Worm (Caenorhabditis elegans) whole organism, L2 larva: ENCODE results near the gene lag-2.

Experiments used
- C34F6.9 ChIP-seq: fragments of 150-350 bp; optimal IDR thresholded peaks from 2 replicates; lab custom pipeline; 2014; ENCODE audit warnings: missing biosample characterization, missing genetic modification characterization
- egl-27 ChIP-seq: sonication (generic microtip); optimal IDR thresholded peaks from 3 replicates; lab custom pipeline; 2017; ENCODE audit warnings: missing biosample characterization, missing genetic modification reagents, missing genetic modification characterization
- lin-11 ChIP-seq: fragments of 150-350 bp; sonication (generic microtip); optimal IDR thresholded peaks from 2 replicates; lab custom pipeline; 2014; ENCODE audit warnings: missing biosample characterization, missing genetic modification characterization, inconsistent platforms, mixed read lengths
- lin-39 ChIP-seq: fragments of 150-350 bp; optimal IDR thresholded peaks from 2 replicates; lab custom pipeline; 2014; ENCODE audit warnings: missing biosample characterization, missing genetic modification reagents, missing genetic modification characterization
- lsy-2 ChIP-seq, 2 experiments: fragments of 150-350 bp in 1 of 2; sonication (generic microtip) in 1 of 2; optimal IDR thresholded peaks; 2 replicates each; lab custom pipeline; 2014 to 2017; ENCODE audit warnings: missing biosample characterization in 2 of 2, missing genetic modification characterization in 2 of 2
- nhr-11 ChIP-seq: fragments of 150-350 bp; optimal IDR thresholded peaks from 2 replicates; lab custom pipeline; 2014; ENCODE audit warnings: missing biosample characterization, missing genetic modification characterization
- nhr-12 ChIP-seq: fragments of 150-350 bp; optimal IDR thresholded peaks from 2 replicates; lab custom pipeline; 2014; ENCODE audit warnings: missing biosample characterization, missing genetic modification characterization
- nhr-23 ChIP-seq: fragments of 150-350 bp; optimal IDR thresholded peaks from 2 replicates; lab custom pipeline; 2014; ENCODE audit warnings: missing biosample characterization, missing genetic modification reagents, missing genetic modification characterization
- sma-3 ChIP-seq: sonication (generic microtip); optimal IDR thresholded peaks from 2 replicates; lab custom pipeline; 2016; ENCODE audit warnings: missing genetic modification reagents, missing genetic modification characterization, missing compliant biosample characterization
- unc-39 ChIP-seq: fragments of 150-350 bp; optimal IDR thresholded peaks from 2 replicates; lab custom pipeline; 2014; ENCODE audit warnings: missing biosample characterization, missing genetic modification characterization
- zag-1 ChIP-seq: fragments of 150-350 bp; optimal IDR thresholded peaks from 2 replicates; lab custom pipeline; 2014; ENCODE audit warnings: missing biosample characterization, missing genetic modification characterization
- ztf-4 ChIP-seq: fragments of 150-350 bp; optimal IDR thresholded peaks from 2 replicates; lab custom pipeline; 2014; ENCODE audit warnings: missing biosample characterization, missing genetic modification characterization

- TF ChIP-seq nhr-23 (tag; lab: Kevin White, UChicago) (no peak), egl-27 (tag; lab: Kevin White, UChicago) (no peak), lin-39 (tag; lab: Kevin White, UChicago) (no peak), lsy-2 (tag; optimal IDR thresholded peaks at IDR 0.05; lab: Kevin White, UChicago) (no peak), unc-39 (tag; lab: Kevin White, UChicago) (no peak), zag-1 (tag; lab: Kevin White, UChicago) (no peak), nhr-12 (no peak), ztf-4 (no peak), lin-11 (no peak), nhr-11 (tag; lab: Kevin White, UChicago) (no peak), sma-3 (no peak), C34F6.9 (no peak)
These were observed 31.4 kb upstream of the lag-2 start, which contains the start of gene exh-1 for ce11 chrV:3156786-3157185.
